Fruit fly (Drosophila melanogaster) whole organism, prepupa: ENCODE measurements around the gene ohgt.

Experiments used
- Blimp-1 ChIP-seq: fragments of 200-800 bp; sonication (Bioruptor generic); optimal IDR thresholded peaks from 3 replicates; lab custom pipeline; 2017; ENCODE audit warnings: missing biosample characterization, missing genetic modification characterization, mild to moderate bottlenecking, moderate library complexity, missing genetic modification reagents
- CG10631 ChIP-seq: fragments of 200-800 bp; sonication (Bioruptor generic); optimal IDR thresholded peaks from 2 replicates; lab custom pipeline; 2016; ENCODE audit warnings: missing biosample characterization, missing genetic modification characterization
- CG10669 ChIP-seq: fragments of 200-800 bp; sonication (Bioruptor generic); optimal IDR thresholded peaks from 3 replicates; lab custom pipeline; 2018; ENCODE audit warnings: missing biosample characterization, mild to moderate bottlenecking, missing genetic modification characterization, moderate library complexity
- CG11294 ChIP-seq: fragments of 200-800 bp; sonication (Bioruptor generic); IDR thresholded peaks from 2 replicates; pipeline ENCODE4 v1.3.6; 2022; ENCODE audit warnings: missing biosample characterization, missing genetic modification characterization
- CG15336 ChIP-seq: fragments of 200-800 bp; sonication (Bioruptor generic); IDR thresholded peaks from 2 replicates; pipeline ENCODE4 v1.3.6; 2022; ENCODE audit warnings: missing biosample characterization, missing genetic modification characterization
- CG16779 ChIP-seq: fragments of 200-800 bp; sonication (Bioruptor generic); optimal IDR thresholded peaks from 3 replicates; lab custom pipeline; 2017; ENCODE audit warnings: missing biosample characterization, mild to moderate bottlenecking, missing genetic modification characterization
- CG3032 ChIP-seq: fragments of 200-800 bp; optimal IDR thresholded peaks from 2 replicates; lab custom pipeline; 2019; ENCODE audit warnings: missing biosample characterization, mild to moderate bottlenecking, missing genetic modification characterization, moderate library complexity
- CG32006 ChIP-seq: fragments of 200-800 bp; sonication (Bioruptor generic); optimal IDR thresholded peaks from 3 replicates; lab custom pipeline; 2017; ENCODE audit warnings: missing biosample characterization, mild to moderate bottlenecking, missing genetic modification characterization
- CG34406 ChIP-seq: fragments of 200-800 bp; sonication (Bioruptor generic); optimal IDR thresholded peaks from 3 replicates; lab custom pipeline; 2016; ENCODE audit warnings: missing biosample characterization, missing genetic modification characterization
- CG3919 ChIP-seq: fragments of 200-800 bp; sonication (Bioruptor generic); optimal IDR thresholded peaks from 3 replicates; lab custom pipeline; 2016; ENCODE audit warnings: missing biosample characterization, missing genetic modification characterization
- CG6163 ChIP-seq: fragments of 200-800 bp; sonication (Bioruptor generic); IDR thresholded peaks from 3 replicates; pipeline ENCODE4 v1.3.6; 2022; ENCODE audit warnings: missing biosample characterization, missing genetic modification characterization
- CG6854 ChIP-seq: fragments of 200-800 bp; sonication (Bioruptor generic); optimal IDR thresholded peaks from 2 replicates; lab custom pipeline; 2017; ENCODE audit warnings: missing biosample characterization, mild to moderate bottlenecking, missing genetic modification characterization
- CG8319 ChIP-seq: fragments of 200-800 bp; sonication (Bioruptor generic); optimal IDR thresholded peaks from 3 replicates; lab custom pipeline; 2016; ENCODE audit warnings: missing biosample characterization, missing genetic modification characterization
- CG8632 ChIP-seq: fragments of 200-800 bp; sonication (Bioruptor generic); optimal IDR thresholded peaks from 3 replicates; lab custom pipeline; 2016; ENCODE audit warnings: missing biosample characterization, missing genetic modification characterization
- CG9139 ChIP-seq: fragments of 200-800 bp; sonication (Bioruptor generic); optimal IDR thresholded peaks from 3 replicates; lab custom pipeline; 2017; ENCODE audit warnings: missing biosample characterization, mild to moderate bottlenecking, missing genetic modification characterization
- Eip78C ChIP-seq: fragments of 200-800 bp; sonication (Bioruptor generic); peaks from one replicate; lab custom pipeline; 2016; ENCODE audit warnings: missing biosample characterization, missing genetic modification characterization
- Ets21C ChIP-seq: fragments of 200-800 bp; sonication (Bioruptor generic); optimal IDR thresholded peaks from 3 replicates; lab custom pipeline; 2016; ENCODE audit warnings: missing biosample characterization, missing genetic modification characterization
- Ets96B ChIP-seq: fragments of 200-800 bp; optimal IDR thresholded peaks from 2 replicates; lab custom pipeline; 2019; ENCODE audit warnings: missing biosample characterization, mild to moderate bottlenecking, missing genetic modification characterization, moderate library complexity
- Gug ChIP-seq: fragments of 200-800 bp; sonication (Bioruptor generic); IDR thresholded peaks from 2 replicates; pipeline ENCODE4 v1.3.6; 2022; ENCODE audit warnings: missing biosample characterization, missing genetic modification characterization
- Hr38 ChIP-seq: sonication (Bioruptor generic); optimal IDR thresholded peaks from 2 replicates; lab custom pipeline; 2016; ENCODE audit warnings: missing biosample characterization, missing genetic modification characterization
- Hr39 ChIP-seq: fragments of 200-800 bp; sonication (Bioruptor generic); optimal IDR thresholded peaks from 2 replicates; lab custom pipeline; 2016; ENCODE audit warnings: missing biosample characterization, missing genetic modification characterization
- Lpt ChIP-seq: fragments of 200-800 bp; sonication (Bioruptor generic); optimal IDR thresholded peaks from 3 replicates; lab custom pipeline; 2016; ENCODE audit warnings: missing biosample characterization, missing genetic modification characterization
- Met ChIP-seq: fragments of 200-800 bp; sonication (Bioruptor generic); optimal IDR thresholded peaks from 3 replicates; lab custom pipeline; 2016; ENCODE audit warnings: missing biosample characterization, missing genetic modification characterization
- OdsH ChIP-seq: fragments of 200-800 bp; sonication (Bioruptor generic); optimal IDR thresholded peaks from 3 replicates; lab custom pipeline; 2016; ENCODE audit warnings: missing biosample characterization, missing genetic modification characterization
- Smox ChIP-seq: fragments of 200-800 bp; sonication (Bioruptor generic); optimal IDR thresholded peaks from 3 replicates; lab custom pipeline; 2016; ENCODE audit warnings: missing biosample characterization, missing genetic modification characterization
- Sox102F ChIP-seq: fragments of 200-800 bp; sonication (Bioruptor generic); optimal IDR thresholded peaks from 2 replicates; lab custom pipeline; 2016; ENCODE audit warnings: missing biosample characterization, mild to moderate bottlenecking, missing genetic modification characterization
- achi ChIP-seq: fragments of 200-800 bp; sonication (Bioruptor generic); optimal IDR thresholded peaks from 3 replicates; lab custom pipeline; 2016; ENCODE audit warnings: missing biosample characterization, missing genetic modification characterization
- acj6 ChIP-seq: fragments of 200-800 bp; sonication (Bioruptor generic); optimal IDR thresholded peaks from 3 replicates; lab custom pipeline; 2016; ENCODE audit warnings: missing biosample characterization, missing genetic modification characterization
- cyc ChIP-seq: fragments of 200-800 bp; sonication (Bioruptor generic); optimal IDR thresholded peaks from 3 replicates; lab custom pipeline; 2016; ENCODE audit warnings: missing biosample characterization, missing genetic modification characterization
- dac ChIP-seq: fragments of 200-800 bp; sonication (Bioruptor generic); optimal IDR thresholded peaks from 2 replicates; lab custom pipeline; 2017; ENCODE audit warnings: missing biosample characterization, mild to moderate bottlenecking, missing genetic modification characterization
- esn ChIP-seq: fragments of 200-800 bp; sonication (Bioruptor generic); optimal IDR thresholded peaks from 2 replicates; lab custom pipeline; 2016; ENCODE audit warnings: missing biosample characterization, mild to moderate bottlenecking, missing genetic modification characterization, moderate library complexity
- fd59A ChIP-seq: fragments of 200-800 bp; sonication (Bioruptor generic); optimal IDR thresholded peaks from 2 replicates; lab custom pipeline; 2017; ENCODE audit warnings: missing biosample characterization, mild to moderate bottlenecking, missing genetic modification characterization, missing genetic modification reagents
- fd85E ChIP-seq: fragments of 200-800 bp; sonication (Bioruptor generic); optimal IDR thresholded peaks from 3 replicates; lab custom pipeline; 2016; ENCODE audit warnings: missing biosample characterization, missing genetic modification characterization
- fkh ChIP-seq: fragments of 200-800 bp; sonication (Bioruptor generic); optimal IDR thresholded peaks from 3 replicates; lab custom pipeline; 2017; ENCODE audit warnings: missing biosample characterization, mild to moderate bottlenecking, missing genetic modification characterization, moderate library complexity
- lz ChIP-seq: fragments of 200-800 bp; sonication (Bioruptor generic); optimal IDR thresholded peaks from 3 replicates; lab custom pipeline; 2016; ENCODE audit warnings: missing biosample characterization, missing genetic modification characterization
- net ChIP-seq: fragments of 200-800 bp; sonication (Bioruptor generic); optimal IDR thresholded peaks from 3 replicates; lab custom pipeline; 2016; ENCODE audit warnings: missing biosample characterization, missing genetic modification characterization
- pdm3 ChIP-seq: fragments of 200-800 bp; sonication (Bioruptor generic); optimal IDR thresholded peaks from 3 replicates; lab custom pipeline; 2016; ENCODE audit warnings: missing biosample characterization, missing genetic modification characterization
- spab ChIP-seq: fragments of 200-800 bp; sonication (Bioruptor generic); optimal IDR thresholded peaks from 2 replicates; lab custom pipeline; 2017; ENCODE audit warnings: missing biosample characterization, mild to moderate bottlenecking, missing genetic modification characterization, missing genetic modification reagents
- svp ChIP-seq: fragments of 200-800 bp; sonication (Bioruptor generic); peaks from one replicate; lab custom pipeline; 2016; ENCODE audit warnings: missing biosample characterization, missing genetic modification characterization
- topi ChIP-seq: fragments of 200-800 bp; sonication (Bioruptor generic); optimal IDR thresholded peaks from 3 replicates; lab custom pipeline; 2016; ENCODE audit warnings: missing biosample characterization, missing genetic modification characterization
- vri ChIP-seq: fragments of 200-800 bp; sonication (Bioruptor generic); optimal IDR thresholded peaks from 3 replicates; lab custom pipeline; 2016; ENCODE audit warnings: missing biosample characterization, mild to moderate bottlenecking, missing genetic modification characterization

The ohgt gene

DNA sequence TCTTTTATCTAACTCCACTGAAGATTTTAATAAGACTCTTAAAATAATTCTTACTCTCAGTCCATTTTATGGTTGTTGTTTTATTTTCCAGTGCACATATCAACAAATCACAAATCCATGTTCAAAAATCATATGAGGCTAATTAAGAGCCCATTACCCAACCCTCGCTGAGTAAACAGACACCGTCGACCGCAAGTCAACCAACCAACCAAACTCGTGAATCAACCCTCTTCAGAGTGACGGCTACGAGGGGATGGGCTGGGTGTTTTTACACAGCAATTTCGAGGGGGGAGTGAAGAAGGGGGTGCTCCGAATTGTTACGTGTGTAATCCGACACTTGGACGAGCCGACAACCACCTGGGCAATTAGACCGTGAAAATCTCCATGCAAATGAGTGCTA lies 19.8 kb downstream of the ohgt start:
- peak; percentile 28 for TF ChIP-seq svp
- TF ChIP-seq Blimp-1 (GFP tag; lab: Kevin White, UChicago): no peak
- no peak for TF ChIP-seq pdm3 (GFP tag; lab: Kevin White, UChicago)
- TF ChIP-seq CG6163 (GFP tag; lab: Robert Waterston, UW): no peak

DNA sequence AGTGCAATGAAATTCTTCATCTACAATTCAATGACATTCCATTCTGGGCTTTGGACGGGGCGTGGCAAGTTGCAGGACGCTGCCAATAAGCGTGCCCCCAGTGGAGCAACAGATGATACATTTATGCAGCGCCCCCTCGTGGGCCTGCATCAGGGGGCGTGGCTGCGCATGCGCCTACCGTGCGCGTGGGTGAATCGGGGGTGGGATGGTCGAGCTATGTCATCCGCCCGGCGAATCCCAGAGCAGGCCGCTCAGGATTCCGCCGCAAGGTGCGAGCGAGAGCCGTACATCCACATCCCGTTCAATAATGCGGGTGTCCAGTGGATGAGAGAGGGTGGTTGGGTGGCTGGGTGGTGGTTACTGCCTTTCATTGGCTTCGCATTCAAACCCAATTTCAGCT lies 21.2 kb downstream of the ohgt start:
- TF ChIP-seq fd85E (GFP tag; lab: Kevin White, UChicago): no peak
- TF ChIP-seq lz: no peak
- no peak for TF ChIP-seq Gug (GFP tag; lab: Robert Waterston, UW)
- TF ChIP-seq CG10631 (GFP tag; lab: Kevin White, UChicago): no peak
- TF ChIP-seq CG3032 (tag; lab: Kevin White, UChicago): no peak
- TF ChIP-seq CG6163 (GFP tag; lab: Robert Waterston, UW): no peak
- no peak for TF ChIP-seq cyc
- TF ChIP-seq CG8319 (GFP tag; lab: Kevin White, UChicago): no peak
- TF ChIP-seq Hr38 (GFP tag; lab: Kevin White, UChicago): no peak
- TF ChIP-seq CG10669: no peak
- no peak for TF ChIP-seq CG6854 (GFP tag; lab: Kevin White, UChicago)
- TF ChIP-seq CG11294 (GFP tag; lab: Robert Waterston, UW): no peak

DNA sequence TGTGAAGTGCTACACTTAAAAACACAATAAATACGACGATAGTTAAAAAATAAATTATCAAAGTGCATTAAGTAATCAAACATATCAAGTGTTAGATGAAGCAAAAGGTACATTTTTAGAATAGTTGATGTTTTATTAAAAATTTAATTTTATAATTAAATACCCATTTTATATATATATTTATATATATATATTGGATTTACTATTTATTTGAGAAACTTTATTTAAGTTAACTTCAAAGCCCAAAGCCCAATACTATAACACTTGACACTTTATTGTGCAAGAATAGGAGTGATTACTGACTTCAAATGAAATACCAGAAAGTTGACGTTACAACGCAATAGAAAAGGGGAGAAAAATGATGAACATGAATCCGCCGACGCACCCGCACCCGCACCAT lies 21.8 kb downstream of the ohgt start, which contains the start of gene nerfin-2:
Gene nerfin-2 (plus strand): TSS at position 301 of the 400 bp plus-strand sequence.
- TF ChIP-seq fd85E (GFP tag; lab: Kevin White, UChicago) (no peak), Smox (no peak), Lpt (GFP tag; lab: Kevin White, UChicago) (no peak), CG8632 (GFP tag; lab: Kevin White, UChicago) (no peak), OdsH (GFP tag; lab: Kevin White, UChicago) (no peak), Sox102F (GFP tag; lab: Kevin White, UChicago) (no peak), CG3919 (GFP tag; lab: Kevin White, UChicago) (no peak), CG34406 (GFP tag; lab: Kevin White, UChicago) (no peak)
- TF ChIP-seq, all 60 proteins: peak for 0

DNA sequence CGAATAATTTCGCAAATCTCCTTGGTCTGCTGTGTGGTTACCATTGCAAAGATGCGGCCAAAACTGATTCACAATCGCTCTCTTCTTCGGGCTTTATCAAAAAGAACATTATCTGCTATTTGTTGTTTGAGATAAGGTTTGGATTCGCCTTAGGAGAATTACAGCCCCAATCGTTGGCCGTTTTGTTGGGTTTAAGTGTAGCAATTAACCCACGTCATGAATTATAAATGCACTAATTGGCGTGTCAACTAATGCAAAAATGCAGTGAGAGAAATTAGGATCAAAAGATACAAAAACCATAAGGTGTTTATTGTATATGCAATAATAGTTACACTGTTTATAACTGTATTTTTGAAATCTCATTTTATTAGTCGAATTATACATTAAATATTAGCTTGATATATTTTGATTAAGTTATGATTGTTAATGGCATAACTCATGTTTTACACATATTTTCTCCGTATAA lies 26.4 kb downstream of the ohgt start, which contains the start of gene Alp13:
Gene Alp13 (minus strand): TSS at position 51 of the 466 bp plus-strand sequence.
- no peak for TF ChIP-seq CG8632 (GFP tag; lab: Kevin White, UChicago)
- no peak for TF ChIP-seq topi (GFP tag; lab: Kevin White, UChicago)
- no peak for TF ChIP-seq CG11294 (GFP tag; lab: Robert Waterston, UW)
- TF ChIP-seq Ets96B: no peak
- no peak for TF ChIP-seq CG9139
- no peak for TF ChIP-seq dac
- no peak for TF ChIP-seq esn (GFP tag; lab: Kevin White, UChicago)
- no peak for TF ChIP-seq OdsH (GFP tag; lab: Kevin White, UChicago)
- no peak for TF ChIP-seq pdm3 (GFP tag; lab: Kevin White, UChicago)

DNA sequence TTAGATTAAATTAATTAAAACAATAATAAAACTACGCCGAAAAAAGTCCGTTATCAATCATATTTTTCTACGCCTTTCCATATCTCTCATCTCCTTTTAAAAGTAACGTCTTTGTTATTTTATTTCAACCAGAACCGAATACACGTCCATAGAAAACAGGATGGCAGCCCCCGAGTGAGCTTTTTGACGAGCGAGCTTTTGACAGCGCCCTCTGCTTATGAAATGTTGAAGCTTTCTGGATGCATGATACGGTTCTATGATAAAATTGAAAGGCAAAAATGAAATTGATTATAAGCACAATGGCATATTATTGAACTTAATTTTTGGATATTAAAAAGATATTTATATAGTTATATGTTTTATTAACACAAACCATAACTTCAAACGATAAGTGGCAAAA lies 27.7 kb downstream of the ohgt start:
- no peak for TF ChIP-seq CG8632 (GFP tag; lab: Kevin White, UChicago)
- TF ChIP-seq CG3032 (tag; lab: Kevin White, UChicago): no peak
- TF ChIP-seq vri (GFP tag; lab: Kevin White, UChicago): peak; percentile 27
- no peak for TF ChIP-seq net
- TF ChIP-seq Ets21C (GFP tag; lab: Kevin White, UChicago): no peak
- TF ChIP-seq cyc: peak; percentile 1
- TF ChIP-seq fkh (GFP tag; lab: Kevin White, UChicago): no peak
- no peak for TF ChIP-seq CG6163 (GFP tag; lab: Robert Waterston, UW)
- TF ChIP-seq fd59A (GFP tag; lab: Kevin White, UChicago): no peak
- TF ChIP-seq Blimp-1 (GFP tag; lab: Kevin White, UChicago): no peak
- TF ChIP-seq Smox: no peak
- TF ChIP-seq lz: no peak
- no peak for TF ChIP-seq CG16779 (tag; lab: Kevin White, UChicago)
- TF ChIP-seq CG9139: no peak
- TF ChIP-seq dac: no peak
- TF ChIP-seq Met: peak; percentile 19
- TF ChIP-seq fd85E (GFP tag; lab: Kevin White, UChicago): no peak
- no peak for TF ChIP-seq acj6 (GFP tag; lab: Kevin White, UChicago)
- no peak for TF ChIP-seq Lpt (GFP tag; lab: Kevin White, UChicago)
- no peak for TF ChIP-seq achi
- TF ChIP-seq CG32006 (GFP tag; lab: Kevin White, UChicago): no peak
- TF ChIP-seq esn (GFP tag; lab: Kevin White, UChicago): peak; percentile 14
- peak; percentile 12 for TF ChIP-seq topi (GFP tag; lab: Kevin White, UChicago)
- no peak for TF ChIP-seq spab (GFP tag; lab: Kevin White, UChicago)
- TF ChIP-seq CG3919 (GFP tag; lab: Kevin White, UChicago): no peak
- TF ChIP-seq Hr39 (GFP tag; lab: Kevin White, UChicago): no peak
- no peak for TF ChIP-seq CG10669
- no peak for TF ChIP-seq Hr38 (GFP tag; lab: Kevin White, UChicago)
- no peak for TF ChIP-seq CG15336 (GFP tag; lab: Robert Waterston, UW)
- TF ChIP-seq Eip78C (GFP tag; lab: Kevin White, UChicago): peak; percentile 10
- TF ChIP-seq svp: peak; percentile 58
